Worm (Caenorhabditis elegans) whole organism, young adult: ENCODE measurements around the gene T28H10.1.

Experiments used
- B0261.1 ChIP-seq: sonication (generic microtip); optimal IDR thresholded peaks from 2 replicates; lab custom pipeline; 2016; ENCODE audit warnings: mild to moderate bottlenecking, missing genetic modification characterization, moderate library complexity, missing compliant biosample characterization
- F33H1.4 ChIP-seq: fragments of 200-800 bp; sonication (Bioruptor generic); IDR thresholded peaks from 2 replicates; pipeline ENCODE4 v1.3.6; 2022; ENCODE audit warnings: missing genetic modification reagents, missing genetic modification characterization, missing compliant biosample characterization
- F39B2.1 ChIP-seq: fragments of 200-800 bp; sonication (Bioruptor generic); IDR thresholded peaks from 2 replicates; pipeline ENCODE4 v1.3.6; 2022; ENCODE audit warnings: missing genetic modification reagents, missing genetic modification characterization, missing compliant biosample characterization
- F57C9.4 ChIP-seq: sonication (generic microtip); optimal IDR thresholded peaks from 2 replicates; lab custom pipeline; 2017; ENCODE audit warnings: mild to moderate bottlenecking, missing genetic modification characterization, missing compliant biosample characterization
- T26A5.8 ChIP-seq: sonication (generic microtip); optimal IDR thresholded peaks from 2 replicates; lab custom pipeline; 2016; ENCODE audit warnings: missing genetic modification characterization, missing compliant biosample characterization
- Y79H2A.3 ChIP-seq: fragments of 200-800 bp; sonication (Bioruptor generic); conservative IDR thresholded peaks from 2 replicates; pipeline ENCODE4 v1.3.6; 2022; ENCODE audit warnings: missing genetic modification reagents, missing genetic modification characterization, missing compliant biosample characterization
- ZK185.1 ChIP-seq: sonication (generic microtip); optimal IDR thresholded peaks from 2 replicates; lab custom pipeline; 2016; ENCODE audit warnings: mild to moderate bottlenecking, missing genetic modification characterization, missing compliant biosample characterization; ENCODE audit not compliant: poor library complexity, severe bottlenecking
- atf-7 ChIP-seq: sonication (generic microtip); optimal IDR thresholded peaks from 2 replicates; lab custom pipeline; 2017; ENCODE audit warnings: mild to moderate bottlenecking, missing genetic modification characterization, missing compliant biosample characterization
- attf-3 ChIP-seq: fragments of 200-800 bp; sonication (Bioruptor generic); conservative IDR thresholded peaks from 2 replicates; pipeline ENCODE4 v1.3.6; 2022; ENCODE audit warnings: missing genetic modification reagents, missing genetic modification characterization, missing compliant biosample characterization
- bed-2 ChIP-seq: fragments of 200-800 bp; sonication (Bioruptor generic); IDR thresholded peaks from 2 replicates; pipeline ENCODE4 v1.3.6; 2022; ENCODE audit warnings: missing genetic modification reagents, missing genetic modification characterization, missing compliant biosample characterization
- cebp-1 ChIP-seq, 2 experiments: fragments of 200-800 bp in 1 of 2; sonication (Bioruptor generic) in 1 of 2; sonication (generic microtip) in 1 of 2; IDR thresholded peaks in 1 of 2; optimal IDR thresholded peaks in 1 of 2; 2 replicates each; pipeline versions ENCODE4 v1.3.6 to Lab custom; 2017 to 2022; ENCODE audit warnings: missing compliant biosample characterization in 2 of 2, missing genetic modification characterization in 2 of 2, mild to moderate bottlenecking in 1 of 2, missing genetic modification reagents in 1 of 2, moderate library complexity in 1 of 2
- dpff-1 ChIP-seq: sonication (generic microtip); optimal IDR thresholded peaks from 2 replicates; lab custom pipeline; 2017; ENCODE audit warnings: mild to moderate bottlenecking, missing genetic modification characterization, missing compliant biosample characterization
- efl-1 ChIP-seq: fragments of 150-350 bp; optimal IDR thresholded peaks from 2 replicates; lab custom pipeline; 2014; ENCODE audit warnings: missing biosample characterization, missing genetic modification reagents, missing genetic modification characterization
- ets-4 ChIP-seq: fragments of 200-800 bp; sonication (Bioruptor generic); optimal IDR thresholded peaks from 2 replicates; lab custom pipeline; 2018; ENCODE audit warnings: mild to moderate bottlenecking, missing genetic modification characterization, missing compliant biosample characterization
- fkh-3 ChIP-seq: sonication (generic microtip); optimal IDR thresholded peaks from 2 replicates; lab custom pipeline; 2016; ENCODE audit warnings: mild to moderate bottlenecking, missing genetic modification characterization, missing compliant biosample characterization
- hlh-12 ChIP-seq: sonication (generic microtip); optimal IDR thresholded peaks from 2 replicates; lab custom pipeline; 2016; ENCODE audit warnings: missing genetic modification characterization, missing compliant biosample characterization
- let-526 ChIP-seq: fragments of 200-800 bp; sonication (Bioruptor generic); IDR thresholded peaks from 2 replicates; pipeline ENCODE4 v1.3.6; 2022; ENCODE audit warnings: missing genetic modification reagents, missing genetic modification characterization, missing compliant biosample characterization
- lin-26 ChIP-seq: fragments of 200-800 bp; sonication (Bioruptor generic); IDR thresholded peaks from 2 replicates; pipeline ENCODE4 v1.3.6; 2022; ENCODE audit warnings: missing genetic modification reagents, missing genetic modification characterization, missing compliant biosample characterization
- lin-54 ChIP-seq: fragments of 200-800 bp; sonication (Bioruptor generic); optimal IDR thresholded peaks from 2 replicates; lab custom pipeline; 2018; ENCODE audit warnings: mild to moderate bottlenecking, missing genetic modification characterization, missing compliant biosample characterization
- madf-8 ChIP-seq: fragments of 200-800 bp; sonication (Bioruptor generic); conservative IDR thresholded peaks from 2 replicates; pipeline ENCODE4 v1.3.6; 2022; ENCODE audit warnings: missing genetic modification reagents, missing genetic modification characterization, missing compliant biosample characterization
- nfya-2 ChIP-seq: fragments of 200-800 bp; sonication (Bioruptor generic); IDR thresholded peaks from 2 replicates; pipeline ENCODE4 v1.3.6; 2022; ENCODE audit warnings: missing genetic modification reagents, missing genetic modification characterization, missing compliant biosample characterization
- nhr-179 ChIP-seq: sonication (generic microtip); optimal IDR thresholded peaks from 2 replicates; lab custom pipeline; 2016; ENCODE audit warnings: mild to moderate bottlenecking, missing genetic modification characterization, missing compliant biosample characterization
- nhr-27 ChIP-seq: fragments of 200-800 bp; sonication (Bioruptor generic); optimal IDR thresholded peaks from 2 replicates; lab custom pipeline; 2018; ENCODE audit warnings: mild to moderate bottlenecking, missing genetic modification characterization, moderate library complexity, missing compliant biosample characterization
- nhr-90 ChIP-seq: sonication (generic microtip); optimal IDR thresholded peaks from 2 replicates; lab custom pipeline; 2016; ENCODE audit warnings: missing genotype, mild to moderate bottlenecking, missing genetic modification characterization, missing compliant biosample characterization
- sdz-38 ChIP-seq: sonication (generic microtip); optimal IDR thresholded peaks from 2 replicates; lab custom pipeline; 2016; ENCODE audit warnings: missing genotype, missing genetic modification characterization, missing compliant biosample characterization
- sea-2 ChIP-seq: fragments of 200-800 bp; sonication (Bioruptor generic); IDR thresholded peaks from 2 replicates; pipeline ENCODE4 v1.3.6; 2022; ENCODE audit warnings: missing genetic modification characterization, missing compliant biosample characterization
- snpc-1.3 ChIP-seq: sonication (generic microtip); optimal IDR thresholded peaks from 2 replicates; lab custom pipeline; 2017; ENCODE audit warnings: missing genetic modification characterization, mild to moderate bottlenecking, missing compliant biosample characterization, antibody characterized with exemption, moderate library complexity, missing genotype, missing genetic modification reagents; ENCODE audit not compliant: insufficient read depth
- snpc-4 ChIP-seq, 5 experiments: fragments of 150-350 bp in 1 of 5; sonication (generic microtip) in 4 of 5; optimal IDR thresholded peaks; 2 replicates each; lab custom pipeline; 2014 to 2018; ENCODE audit warnings: missing genetic modification characterization in 5 of 5, missing biosample characterization in 3 of 5, antibody characterized with exemption in 2 of 5, mild to moderate bottlenecking in 2 of 5, missing compliant biosample characterization in 2 of 5, missing genotype in 2 of 5, moderate library complexity in 2 of 5, missing genetic modification reagents in 1 of 5
- unc-62 ChIP-seq: fragments of 150-350 bp; optimal IDR thresholded peaks from 2 replicates; lab custom pipeline; 2014; ENCODE audit warnings: missing biosample characterization, missing genetic modification reagents, missing genetic modification characterization
- zim-3 ChIP-seq: sonication (generic microtip); optimal IDR thresholded peaks from 2 replicates; lab custom pipeline; 2017; ENCODE audit warnings: mild to moderate bottlenecking, missing genetic modification characterization, moderate library complexity, missing compliant biosample characterization
- ztf-26 ChIP-seq: sonication (generic microtip); optimal IDR thresholded peaks from 2 replicates; lab custom pipeline; 2017; ENCODE audit warnings: missing genetic modification characterization, missing compliant biosample characterization
- ztf-3 ChIP-seq: fragments of 200-800 bp; sonication (Bioruptor generic); optimal IDR thresholded peaks from 2 replicates; lab custom pipeline; 2018; ENCODE audit warnings: mild to moderate bottlenecking, missing genetic modification characterization, missing compliant biosample characterization

Gene T28H10.1

DNA sequence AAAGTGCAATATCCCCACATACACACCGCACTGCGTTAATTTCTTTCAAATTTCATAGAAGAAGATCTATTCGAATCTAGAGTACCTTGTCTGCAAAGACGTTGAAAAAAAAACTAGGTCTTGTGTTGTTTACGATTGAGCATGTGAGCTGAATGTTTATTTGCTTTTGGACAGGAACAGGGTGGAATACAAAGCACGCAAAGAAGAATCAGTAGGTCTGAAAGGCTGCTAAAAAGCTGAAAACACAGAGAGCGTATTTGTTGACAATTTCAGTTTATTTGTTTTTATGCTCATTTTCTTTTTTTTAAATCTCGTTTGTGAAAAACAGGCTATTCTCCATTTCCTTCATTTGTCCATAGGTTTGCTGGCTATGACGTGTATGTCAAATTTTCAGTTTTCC, 31.3 kb downstream of the T28H10.1 start (continued):
- TF ChIP-seq nhr-90 (tag; lab: Kevin White, UChicago), result no peak
- TF ChIP-seq snpc-1.3 (tag; lab: Kevin White, UChicago), result no peak
- no peak for TF ChIP-seq snpc-4 (GFP tag; optimal IDR thresholded peaks at IDR 0.05; lab: Kevin White, UChicago)
- no peak for TF ChIP-seq snpc-4 (tag; optimal IDR thresholded peaks at IDR 0.05; lab: Kevin White, UChicago)

DNA sequence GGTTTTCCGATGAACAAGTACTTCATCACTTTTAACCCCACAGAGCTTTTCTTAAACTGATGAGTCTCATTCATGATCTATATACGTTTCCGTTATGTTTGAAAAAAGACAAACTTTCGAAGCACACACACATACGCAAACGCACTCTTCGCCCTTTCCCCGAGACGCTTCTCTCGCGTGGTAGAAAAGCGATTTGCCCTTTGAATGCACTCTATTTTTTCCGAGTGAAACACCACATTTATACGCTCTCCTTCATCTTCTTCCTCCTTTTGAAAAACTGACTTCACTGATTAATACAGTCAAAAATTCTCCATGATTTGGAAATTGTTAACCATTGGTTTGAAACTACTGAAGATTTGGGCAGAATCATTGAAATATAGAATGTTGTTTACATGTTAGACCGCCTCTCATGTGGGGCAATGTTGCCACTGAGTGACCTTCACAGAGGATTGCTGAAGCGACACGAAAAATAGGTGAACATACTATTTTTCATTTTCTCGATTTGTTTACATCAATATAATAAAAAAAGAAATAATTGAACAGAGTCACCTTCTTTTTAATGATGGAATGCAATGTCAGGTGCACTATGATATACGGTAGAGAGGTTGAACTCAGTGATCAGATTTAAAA, 32.9 kb downstream of the T28H10.1 start:
- TF ChIP-seq zim-3 (tag; lab: Kevin White, UChicago) (no peak), F57C9.4 (tag; lab: Kevin White, UChicago) (no peak), T26A5.8 (no peak), ets-4 (GFP tag; lab: Kevin White, UChicago) (no peak), cebp-1 (GFP tag; IDR thresholded peaks at IDR 0.05; lab: Robert Waterston, UW) (no peak), cebp-1 (tag; optimal IDR thresholded peaks at IDR 0.05; lab: Kevin White, UChicago) (no peak), unc-62 (GFP tag; lab: Kevin White, UChicago) (no peak), nhr-27 (no peak)

- TF ChIP-seq hlh-12 (tag; lab: Kevin White, UChicago), result no peak
- no peak for TF ChIP-seq Y79H2A.3 (GFP tag; lab: Robert Waterston, UW)
- TF ChIP-seq atf-7 (tag; lab: Kevin White, UChicago), result no peak
- no peak for TF ChIP-seq lin-54 (GFP tag; lab: Kevin White, UChicago)
- no peak for TF ChIP-seq cebp-1 (GFP tag; IDR thresholded peaks at IDR 0.05; lab: Robert Waterston, UW)
- TF ChIP-seq cebp-1 (tag; optimal IDR thresholded peaks at IDR 0.05; lab: Kevin White, UChicago), result no peak
- no peak for TF ChIP-seq madf-8
- TF ChIP-seq B0261.1, result no peak
- no peak for TF ChIP-seq zim-3 (tag; lab: Kevin White, UChicago)
- no peak for TF ChIP-seq sea-2 (GFP tag; lab: Robert Waterston, UW)
- TF ChIP-seq efl-1 (GFP tag; lab: Kevin White, UChicago), result no peak
Measured at ce11 chrV:12537505-12537904, 33.9 kb downstream of the T28H10.1 start.

DNA sequence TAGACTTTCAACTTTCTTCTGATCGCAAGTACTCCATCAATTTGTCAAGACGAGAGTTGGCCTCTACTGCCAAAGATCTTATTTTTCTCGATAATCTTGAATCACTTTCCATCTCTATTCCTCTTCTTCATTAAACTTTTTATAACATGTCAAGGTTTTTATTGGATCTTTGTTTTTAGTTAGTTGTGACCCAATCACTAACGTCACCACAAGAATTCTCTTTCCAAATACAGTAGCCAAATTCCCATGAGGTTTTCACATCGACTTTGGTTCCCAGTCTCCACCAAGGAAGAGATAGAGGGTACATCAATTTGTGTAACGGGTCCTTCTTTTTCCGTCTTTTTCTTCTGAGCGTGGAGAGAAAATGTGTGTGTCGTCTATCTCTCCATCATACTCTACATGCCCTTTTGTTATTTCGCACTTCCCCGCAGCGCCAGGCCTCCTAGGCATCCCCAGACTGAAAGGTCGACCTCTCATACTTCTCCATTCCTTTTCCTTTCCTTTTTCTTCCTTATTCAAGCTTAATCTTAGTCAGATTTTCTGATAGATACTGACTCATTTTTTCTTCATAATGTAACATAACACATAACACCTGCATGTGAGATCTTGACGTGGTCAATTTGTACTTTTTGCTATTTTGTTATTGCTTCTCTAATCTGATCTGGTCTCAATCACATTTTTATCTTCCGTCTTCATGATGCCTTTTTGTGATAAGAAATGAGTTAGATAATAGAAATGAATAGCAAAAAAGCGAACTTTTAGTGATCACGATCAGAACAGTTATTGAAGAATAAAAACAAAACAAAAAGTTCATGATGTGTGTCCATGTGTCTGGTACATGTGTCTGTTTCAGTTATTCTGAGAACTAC, 35.6 kb downstream of the T28H10.1 start:
- TF ChIP-seq lin-26 (GFP tag; lab: Robert Waterston, UW) (no peak), snpc-4 (GFP tag; optimal IDR thresholded peaks at IDR 0.05; lab: Kevin White, UChicago) (no peak), snpc-4 (tag; optimal IDR thresholded peaks at IDR 0.05; lab: Kevin White, UChicago) (no peak), bed-2 (GFP tag; lab: Robert Waterston, UW) (no peak), ztf-3 (GFP tag; lab: Kevin White, UChicago) (no peak), attf-3 (no peak), nhr-27 (no peak), ZK185.1 (tag; lab: Kevin White, UChicago) (no peak), nfya-2 (GFP tag; lab: Robert Waterston, UW) (no peak), ztf-26 (tag; lab: Kevin White, UChicago) (no peak), dpff-1 (tag; lab: Kevin White, UChicago) (no peak), fkh-3 (tag; lab: Kevin White, UChicago) (no peak), F39B2.1 (GFP tag; lab: Robert Waterston, UW) (no peak), F33H1.4 (GFP tag; lab: Robert Waterston, UW) (no peak), nhr-179 (no peak), sdz-38 (tag; lab: Kevin White, UChicago) (no peak), let-526 (no peak)
